Worm (Caenorhabditis elegans): ENCODE measurements around the gene F20B6.10.

Gene F20B6.10

DNA sequence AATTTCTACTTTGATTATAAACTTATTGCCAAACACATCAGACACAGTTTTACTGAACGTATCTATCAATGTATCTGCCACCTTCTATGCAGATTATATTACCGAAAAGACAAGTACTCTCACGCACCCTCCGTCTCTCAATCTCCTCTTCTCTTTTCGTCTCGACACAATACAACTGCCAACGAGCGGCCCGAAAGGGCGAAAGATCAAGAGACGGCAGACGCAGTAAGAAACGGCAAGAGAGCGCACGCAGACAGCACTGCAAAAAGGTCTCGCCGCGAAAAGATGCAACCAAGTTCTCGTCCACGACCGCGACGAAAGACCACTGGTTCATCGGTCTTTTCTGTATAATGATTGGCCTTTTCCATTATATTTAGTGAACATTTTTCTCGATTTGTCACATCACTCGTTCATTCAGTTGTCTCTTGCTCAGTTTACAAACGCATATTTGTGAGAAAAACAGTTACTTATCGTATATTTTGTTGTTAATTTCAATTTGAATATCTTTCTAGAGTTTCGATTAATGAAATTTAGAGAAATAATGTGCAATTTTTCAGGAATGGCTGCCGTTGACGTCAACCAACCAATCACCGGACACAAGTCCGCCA lies 26.4 kb downstream of the F20B6.10 start, which contains the start of gene vha-12 (continued):
- TF ChIP-seq madf-8 (GFP tag; conservative IDR thresholded peaks at IDR 0.05) (no peak), lin-35 (GFP tag; optimal IDR thresholded peaks at IDR 0.05) (peak in 1 of 3 experiments; percentile 75), D2030.7 (GFP tag; IDR thresholded peaks at IDR 0.05) (no peak), snpc-1.1 (tag; optimal IDR thresholded peaks at IDR 0.05; ENCODE audit: insufficient read depth) (no peak), attf-3 (GFP tag; conservative IDR thresholded peaks at IDR 0.05) (no peak), bed-1 (GFP tag; IDR thresholded peaks at IDR 0.05) (no peak), atf-7 (tag; optimal IDR thresholded peaks at IDR 0.05) (peak; percentile 63), C17E4.6 (GFP tag; IDR thresholded peaks at IDR 0.05) (0 out of 2 replicates have a peak, but pooled peaks have one; percentile 12), K11D2.4 (GFP tag; IDR thresholded peaks at IDR 0.05) (peak; percentile 83), hmg-20 (GFP tag; IDR thresholded peaks at IDR 0.05) (peak; percentile 57; the same call in 1 of the 2 replicates), pha-4 (tag; optimal IDR thresholded peaks at IDR 0.05) (no peak), hsf-1 (GFP tag; IDR thresholded peaks at IDR 0.05) (no peak), T07F8.4 (tag; optimal IDR thresholded peaks at IDR 0.05) (no peak), sdz-38 (tag; optimal IDR thresholded peaks at IDR 0.05) (no peak), F49E8.2 (tag; optimal IDR thresholded peaks at IDR 0.05; ENCODE audit: insufficient read depth) (no peak), sea-2 (GFP tag; IDR thresholded peaks at IDR 0.05) (no peak), let-607 (tag; optimal IDR thresholded peaks at IDR 0.05) (peak; percentile 82), F33H1.4 (GFP tag; IDR thresholded peaks at IDR 0.05) (peak; percentile 85), F10E7.11 (tag; optimal IDR thresholded peaks at IDR 0.05) (no peak), egrh-3 (GFP tag; IDR thresholded peaks at IDR 0.05) (0 out of 2 replicates have a peak, but pooled peaks have one; percentile 13), F22D6.2 (tag; optimal IDR thresholded peaks at IDR 0.05) (no peak), let-526 (GFP tag; IDR thresholded peaks at IDR 0.05) (no peak), aptf-2 (GFP tag; conservative IDR thresholded peaks at IDR 0.05) (no peak), unc-130 (GFP tag; optimal IDR thresholded peaks at IDR 0.05) (no peak), aptf-3 (GFP tag; IDR thresholded peaks at IDR 0.05) (no peak), madf-6 (GFP tag; IDR thresholded peaks at IDR 0.05) (no peak), ztf-28 (GFP tag; IDR thresholded peaks at IDR 0.05) (no peak), sptf-2 (GFP tag; optimal IDR thresholded peaks at IDR 0.05) (no peak), ceh-58 (GFP tag; IDR thresholded peaks at IDR 0.05) (no peak), lsy-27 (tag; optimal IDR thresholded peaks at IDR 0.05; ENCODE audit: borderline replicate concordance, insufficient read depth) (no peak), hrde-1 (tag; optimal IDR thresholded peaks at IDR 0.05; ENCODE audit: borderline replicate concordance) (no peak), ztf-3 (GFP tag; optimal IDR thresholded peaks at IDR 0.05) (no peak), ceh-91 (GFP tag; IDR thresholded peaks at IDR 0.05) (no peak), egl-18 (GFP tag; IDR thresholded peaks at IDR 0.05) (no peak), mxl-1 (tag; optimal IDR thresholded peaks at IDR 0.05) (no peak), ztf-25 (GFP tag; IDR thresholded peaks at IDR 0.05) (no peak), snpc-3.4 (tag; optimal IDR thresholded peaks at IDR 0.05) (no peak), Y79H2A.3 (GFP tag; conservative IDR thresholded peaks at IDR 0.05) (no peak), fkh-3 (tag; optimal IDR thresholded peaks at IDR 0.05) (no peak), madf-3 (GFP tag; IDR thresholded peaks at IDR 0.05) (no peak), Y53F4B.3 (GFP tag; IDR thresholded peaks at IDR 0.05) (no peak), ceh-79 (tag; optimal IDR thresholded peaks at IDR 0.05) (no peak), nhr-27 (tag; optimal IDR thresholded peaks at IDR 0.05) (no peak), ets-4 (GFP tag; optimal IDR thresholded peaks at IDR 0.05) (peak; percentile 52), nfya-1 (tag; optimal IDR thresholded peaks at IDR 0.05; ENCODE audit: borderline replicate concordance, insufficient read depth) (no peak), efl-1 (GFP tag; optimal IDR thresholded peaks at IDR 0.05) (peak; percentile 16), hlh-26 (GFP tag; conservative IDR thresholded peaks at IDR 0.05) (no peak)
